Fruit fly (Drosophila melanogaster): ENCODE data around the gene CG14434.

The CG14434 gene

DNA sequence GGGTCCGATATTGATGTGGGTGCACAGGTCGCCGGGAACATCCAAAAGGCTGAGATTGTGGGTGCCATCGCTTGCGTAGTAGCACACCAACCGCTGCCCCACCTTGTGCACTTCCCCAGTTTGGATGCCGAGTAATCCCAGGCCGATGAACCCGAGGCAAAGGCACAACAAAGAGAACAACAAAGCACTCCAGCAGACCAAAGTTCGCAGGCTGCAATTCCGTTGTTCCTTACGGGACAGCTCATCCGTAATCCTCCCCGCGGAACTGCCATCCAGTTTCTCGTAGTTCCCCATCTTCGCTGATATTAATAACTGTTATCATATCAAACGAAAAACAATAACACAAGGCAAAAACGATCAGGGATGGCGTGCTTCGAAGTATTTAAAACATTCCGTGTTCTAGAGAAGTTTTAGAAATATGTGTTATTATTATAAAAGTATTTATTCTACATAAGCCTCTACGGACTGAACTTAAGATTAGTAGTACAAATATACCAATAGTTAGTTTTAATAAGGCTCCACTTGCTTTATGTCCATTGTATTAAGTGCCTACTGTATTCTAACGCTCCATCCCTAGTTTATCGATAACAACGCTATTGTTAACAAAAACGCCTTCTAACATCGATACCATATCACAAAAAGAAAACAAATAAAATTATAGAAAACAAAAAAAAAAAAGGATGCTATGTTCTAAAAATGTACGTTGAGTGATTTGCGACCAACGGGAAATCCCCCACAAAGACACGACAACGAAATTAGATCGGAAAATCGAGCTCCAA is 17.6 kb downstream of the CG14434 start, which contains the start of the genes Cht11 and CG4558 (continued):
- TF ChIP-seq slou (GFP tag; optimal IDR thresholded peaks at IDR 0.05) (peak; percentile 54), eyg (GFP tag; optimal IDR thresholded peaks at IDR 0.05) (no peak), CG7271 (tag; optimal IDR thresholded peaks at IDR 0.05) (peak; percentile 32), CG13775 (GFP tag; optimal IDR thresholded peaks at IDR 0.05) (peak; percentile 80), CG31388 (GFP tag; optimal IDR thresholded peaks at IDR 0.05) (peak; percentile 41), ab (GFP tag; optimal IDR thresholded peaks at IDR 0.05) (no peak), chm (GFP tag; IDR thresholded peaks at IDR 0.05) (peak; percentile 50; the same call in 1 of the 2 replicates), row (GFP tag; IDR thresholded peaks at IDR 0.05) (peak; percentile 96), ftz-f1 (GFP tag; optimal IDR thresholded peaks at IDR 0.05) (no peak), Dbx (GFP tag; IDR thresholded peaks at IDR 0.05) (peak; percentile 88), CG5180 (GFP tag; optimal IDR thresholded peaks at IDR 0.05) (peak; percentile 37), dmrt11E (tag; optimal IDR thresholded peaks at IDR 0.05) (peak; percentile 74), bigmax (GFP tag; optimal IDR thresholded peaks at IDR 0.05) (no peak), CG33557 (GFP tag; optimal IDR thresholded peaks at IDR 0.05) (peak; percentile 67), Sox102F (GFP tag; optimal IDR thresholded peaks at IDR 0.05) (peak; percentile 85), CG3838 (GFP tag; optimal IDR thresholded peaks at IDR 0.05) (peak; percentile 45), fd3F (GFP tag; optimal IDR thresholded peaks at IDR 0.05) (peak; percentile 79), Max (GFP tag; optimal IDR thresholded peaks at IDR 0.05) (peak; percentile 78), CoRest (tag; optimal IDR thresholded peaks at IDR 0.05) (peak; percentile 90), Gug (GFP tag; IDR thresholded peaks at IDR 0.05) (peak; percentile 72), CG4282 (GFP tag; optimal IDR thresholded peaks at IDR 0.05) (peak; percentile 41), CrebB (tag; optimal IDR thresholded peaks at IDR 0.05) (peak; percentile 49), Stat92E (GFP tag; optimal IDR thresholded peaks at IDR 0.05) (peak in 1 of 3 experiments; percentile 2), CG11696 (GFP tag; IDR thresholded peaks at IDR 0.05) (peak; percentile 41; the same call in 1 of the 2 replicates), Hr78 (GFP tag; optimal IDR thresholded peaks at IDR 0.05) (no peak), CG10959 (GFP tag; IDR thresholded peaks at IDR 0.05) (peak; percentile 38; the same call in 1 of the 2 replicates), CG7987 (GFP tag; optimal IDR thresholded peaks at IDR 0.05) (no peak), org-1 (GFP tag; optimal IDR thresholded peaks at IDR 0.05) (peak; percentile 26), HLH4C (GFP tag; IDR thresholded peaks at IDR 0.05; ENCODE audit: partially characterized antibody) (peak; percentile 69), CG2875 (GFP tag; optimal IDR thresholded peaks at IDR 0.05) (no peak), toy (GFP tag; IDR thresholded peaks at IDR 0.05) (peak; percentile 30; the same call in 1 of the 2 replicates), ERR (GFP tag; optimal IDR thresholded peaks at IDR 0.05) (no peak), Bteb2 (GFP tag; optimal IDR thresholded peaks at IDR 0.05) (peak; percentile 47), CG10274 (GFP tag; optimal IDR thresholded peaks at IDR 0.05) (peak; percentile 26), dmrt99B (tag; optimal IDR thresholded peaks at IDR 0.05) (peak; percentile 80), CG14050 (GFP tag; IDR thresholded peaks at IDR 0.05) (peak; percentile 61; the same call in 2 of the 3 replicates), cg (GFP tag; optimal IDR thresholded peaks at IDR 0.05) (no peak), dati (GFP tag; IDR thresholded peaks at IDR 0.05) (no peak), CG4820 (GFP tag; optimal IDR thresholded peaks at IDR 0.05) (peak; percentile 62), Myb (GFP tag; optimal IDR thresholded peaks at IDR 0.05) (peak; percentile 2), inv (GFP tag; IDR thresholded peaks at IDR 0.05; ENCODE audit: partially characterized antibody) (0 out of 2 replicates have a peak, but pooled peaks have one; percentile 38), CG14965 (GFP tag; optimal IDR thresholded peaks at IDR 0.05; ENCODE audit: borderline replicate concordance) (no peak), CG10543 (GFP tag; optimal IDR thresholded peaks at IDR 0.05) (peak; percentile 68), so (GFP tag; IDR thresholded peaks at IDR 0.05) (no peak; the same call in 2 of the 3 replicates), PHDP (tag; optimal IDR thresholded peaks at IDR 0.05) (peak; percentile 80), CG17186 (GFP tag; optimal IDR thresholded peaks at IDR 0.05) (no peak), Side (GFP tag; optimal IDR thresholded peaks at IDR 0.05) (peak; percentile 16), ac (GFP tag; optimal IDR thresholded peaks at IDR 0.05) (no peak)
